Worm (Caenorhabditis elegans) whole organism, young adult: ENCODE measurements around the gene F28A10.7.

Experiments
- Y79H2A.3 ChIP-seq: fragments of 200-800 bp; sonication (Bioruptor generic); conservative IDR thresholded peaks from 2 replicates; pipeline ENCODE4 v1.3.6; 2022; ENCODE audit warnings: missing genetic modification reagents, missing genetic modification characterization, missing compliant biosample characterization
- ama-1 ChIP-seq, 3 experiments: fragments of 150-350 bp in 1 of 3; sonication (generic microtip) in 2 of 3; optimal IDR thresholded peaks; 2 replicates each; lab custom pipeline; 2014 to 2018; ENCODE audit warnings: missing biosample characterization in 2 of 3, missing genetic modification characterization in 2 of 3, missing genetic modification reagents in 2 of 3
- attf-5 ChIP-seq: fragments of 200-800 bp; sonication (Bioruptor generic); optimal IDR thresholded peaks from 2 replicates; lab custom pipeline; 2018; ENCODE audit warnings: mild to moderate bottlenecking, missing genetic modification characterization, missing compliant biosample characterization
- ceh-58 ChIP-seq: fragments of 200-800 bp; sonication (Bioruptor generic); IDR thresholded peaks from 2 replicates; pipeline ENCODE4 v1.3.6; 2022; ENCODE audit warnings: missing genetic modification characterization, missing compliant biosample characterization
- ceh-91 ChIP-seq: fragments of 200-800 bp; sonication (Bioruptor generic); IDR thresholded peaks from 2 replicates; pipeline ENCODE4 v1.3.6; 2022; ENCODE audit warnings: missing genetic modification reagents, missing genetic modification characterization, missing compliant biosample characterization
- dpl-1 ChIP-seq: fragments of 150-350 bp; optimal IDR thresholded peaks from 2 replicates; lab custom pipeline; 2014; ENCODE audit warnings: missing biosample characterization, missing genetic modification reagents, missing genetic modification characterization
- fkh-3 ChIP-seq: sonication (generic microtip); optimal IDR thresholded peaks from 2 replicates; lab custom pipeline; 2016; ENCODE audit warnings: mild to moderate bottlenecking, missing genetic modification characterization, missing compliant biosample characterization
- lsy-27 ChIP-seq: sonication (generic microtip); optimal IDR thresholded peaks from 2 replicates; lab custom pipeline; 2017; ENCODE audit warnings: missing genetic modification characterization, mild to moderate bottlenecking, missing compliant biosample characterization, antibody characterized with exemption, missing genotype, borderline replicate concordance; ENCODE audit not compliant: insufficient read depth
- nfyb-1 ChIP-seq: fragments of 200-800 bp; sonication (Bioruptor generic); IDR thresholded peaks from 2 replicates; pipeline ENCODE4 v1.3.6; 2022; ENCODE audit warnings: missing genetic modification reagents, missing genetic modification characterization, missing compliant biosample characterization
- sea-2 ChIP-seq: fragments of 200-800 bp; sonication (Bioruptor generic); IDR thresholded peaks from 2 replicates; pipeline ENCODE4 v1.3.6; 2022; ENCODE audit warnings: missing genetic modification characterization, missing compliant biosample characterization
- snpc-4 ChIP-seq, 5 experiments: fragments of 150-350 bp in 1 of 5; sonication (generic microtip) in 4 of 5; optimal IDR thresholded peaks; 2 replicates each; lab custom pipeline; 2014 to 2018; ENCODE audit warnings: missing genetic modification characterization in 5 of 5, missing biosample characterization in 3 of 5, antibody characterized with exemption in 2 of 5, mild to moderate bottlenecking in 2 of 5, missing compliant biosample characterization in 2 of 5, missing genotype in 2 of 5, moderate library complexity in 2 of 5, missing genetic modification reagents in 1 of 5
- unc-62 ChIP-seq: fragments of 150-350 bp; optimal IDR thresholded peaks from 2 replicates; lab custom pipeline; 2014; ENCODE audit warnings: missing biosample characterization, missing genetic modification reagents, missing genetic modification characterization
- ztf-18 ChIP-seq: sonication (generic microtip); optimal IDR thresholded peaks from 2 replicates; lab custom pipeline; 2016; ENCODE audit warnings: missing genotype, mild to moderate bottlenecking, missing genetic modification characterization, missing compliant biosample characterization

ce11 chrII:869316-869715 lies 23.8 kb upstream of the F28A10.7 start:
- TF ChIP-seq ceh-58 (GFP tag; lab: Robert Waterston, UW) = no peak
- no peak for TF ChIP-seq nfyb-1 (GFP tag; lab: Robert Waterston, UW)
- no peak for TF ChIP-seq ceh-91 (GFP tag; lab: Robert Waterston, UW)
- TF ChIP-seq attf-5 = no peak
- no peak for TF ChIP-seq Y79H2A.3 (GFP tag; lab: Robert Waterston, UW)
- TF ChIP-seq snpc-4 (GFP tag; optimal IDR thresholded peaks at IDR 0.05; lab: Kevin White, UChicago) = no peak
- TF ChIP-seq snpc-4 (tag; optimal IDR thresholded peaks at IDR 0.05; lab: Kevin White, UChicago) = no peak
- TF ChIP-seq lsy-27 = no peak
- TF ChIP-seq ama-1 (optimal IDR thresholded peaks at IDR 0.05; lab: Kevin White, UChicago) = no peak
- TF ChIP-seq ama-1 (GFP tag; optimal IDR thresholded peaks at IDR 0.05; lab: Kevin White, UChicago) = no peak
- TF ChIP-seq dpl-1 (GFP tag; lab: Kevin White, UChicago) = no peak
- TF ChIP-seq unc-62 (GFP tag; lab: Kevin White, UChicago) = no peak
- no peak for TF ChIP-seq ztf-18 (tag; lab: Kevin White, UChicago)
- TF ChIP-seq fkh-3 (tag; lab: Kevin White, UChicago) = no peak
- TF ChIP-seq sea-2 (GFP tag; lab: Robert Waterston, UW) = no peak
